Fruit fly (Drosophila melanogaster) whole organism, embryonic: ENCODE measurements around the gene ovm.

Source experiments
- Abd-B ChIP-seq: fragments of 200-800 bp; sonication (Bioruptor generic); optimal IDR thresholded peaks from 2 replicates; lab custom pipeline; 2018; ENCODE audit warnings: missing biosample characterization, mild to moderate bottlenecking, missing genetic modification characterization, moderate library complexity
- Ada2b ChIP-seq: fragments of 200-800 bp; sonication (Bioruptor generic); IDR thresholded peaks from 2 replicates; pipeline ENCODE4 v1.3.6; 2022; ENCODE audit warnings: missing biosample characterization, missing genetic modification characterization
- Atf-2 ChIP-seq: fragments of 200-800 bp; sonication (Bioruptor generic); optimal IDR thresholded peaks from 2 replicates; lab custom pipeline; 2016; ENCODE audit warnings: missing biosample characterization, missing genetic modification characterization
- CG10979 ChIP-seq: fragments of 200-800 bp; sonication (Bioruptor generic); optimal IDR thresholded peaks from 2 replicates; lab custom pipeline; 2018; ENCODE audit warnings: missing biosample characterization, mild to moderate bottlenecking, missing genetic modification characterization, moderate library complexity
- CG11247 ChIP-seq: fragments of 200-800 bp; sonication (Bioruptor generic); IDR thresholded peaks from 2 replicates; pipeline ENCODE4 v1.3.6; 2022; ENCODE audit warnings: missing biosample characterization, missing genetic modification characterization
- CG12219 ChIP-seq: fragments of 200-800 bp; sonication (Bioruptor generic); optimal IDR thresholded peaks from 3 replicates; lab custom pipeline; 2018; ENCODE audit warnings: missing biosample characterization, mild to moderate bottlenecking, missing genetic modification characterization
- CG12236 ChIP-seq: fragments of 200-800 bp; sonication (Bioruptor generic); optimal IDR thresholded peaks from 2 replicates; lab custom pipeline; 2016; ENCODE audit warnings: missing biosample characterization, missing genetic modification characterization
- CG12769 ChIP-seq: fragments of 200-800 bp; sonication (Bioruptor generic); optimal IDR thresholded peaks from 2 replicates; lab custom pipeline; 2019; ENCODE audit warnings: missing biosample characterization, mild to moderate bottlenecking, missing genetic modification characterization, moderate library complexity
- CG15011 ChIP-seq: fragments of 200-800 bp; sonication (Bioruptor generic); optimal IDR thresholded peaks from 3 replicates; lab custom pipeline; 2018; ENCODE audit warnings: missing biosample characterization, mild to moderate bottlenecking, missing genetic modification characterization
- CG17802 ChIP-seq: fragments of 200-800 bp; sonication (Bioruptor generic); optimal IDR thresholded peaks from 2 replicates; lab custom pipeline; 2018; ENCODE audit warnings: missing biosample characterization, mild to moderate bottlenecking, missing genetic modification characterization, moderate library complexity
- CG17912 ChIP-seq: fragments of 200-800 bp; sonication (Bioruptor generic); optimal IDR thresholded peaks from 2 replicates; lab custom pipeline; 2018; ENCODE audit warnings: missing biosample characterization, mild to moderate bottlenecking, missing genetic modification characterization
- CG30020 ChIP-seq: fragments of 200-800 bp; optimal IDR thresholded peaks from 2 replicates; lab custom pipeline; 2019; ENCODE audit warnings: missing biosample characterization, mild to moderate bottlenecking, missing genetic modification characterization, moderate library complexity
- CG31441 ChIP-seq: fragments of 200-800 bp; sonication (Bioruptor generic); IDR thresholded peaks from 2 replicates; pipeline ENCODE4 v1.3.6; 2022; ENCODE audit warnings: missing biosample characterization, missing genetic modification characterization
- CG5245 ChIP-seq: fragments of 200-800 bp; sonication (Bioruptor generic); optimal IDR thresholded peaks from 3 replicates; lab custom pipeline; 2016; ENCODE audit warnings: missing biosample characterization, missing genetic modification characterization
- CG6272 ChIP-seq: fragments of 200-800 bp; sonication (Bioruptor generic); IDR thresholded peaks from 2 replicates; pipeline ENCODE4 v1.3.6; 2022; ENCODE audit warnings: missing biosample characterization, missing genetic modification characterization
- CG7357 ChIP-seq: fragments of 200-800 bp; sonication (Bioruptor generic); IDR thresholded peaks from 3 replicates; pipeline ENCODE4 v1.3.6; 2022; ENCODE audit warnings: missing biosample characterization, missing genetic modification characterization
- CG7372 ChIP-seq: fragments of 200-800 bp; sonication (Bioruptor generic); IDR thresholded peaks from 2 replicates; pipeline ENCODE4 v1.3.6; 2022; ENCODE audit warnings: missing biosample characterization, missing genetic modification characterization
- CG8290 ChIP-seq, 3 experiments: fragments of 200-800 bp; sonication (Bioruptor generic); optimal IDR thresholded peaks; 2 replicates each; lab custom pipeline; 2016 to 2019; ENCODE audit warnings: missing biosample characterization in 3 of 3, missing genetic modification characterization in 3 of 3, mild to moderate bottlenecking in 2 of 3, moderate library complexity in 1 of 3
- CG8388 ChIP-seq: fragments of 200-800 bp; sonication (Bioruptor generic); optimal IDR thresholded peaks from 2 replicates; lab custom pipeline; 2019; ENCODE audit warnings: missing biosample characterization, mild to moderate bottlenecking, missing genetic modification characterization, moderate library complexity
- CHES-1-like ChIP-seq: fragments of 200-800 bp; sonication (Bioruptor generic); optimal IDR thresholded peaks from 2 replicates; lab custom pipeline; 2016; ENCODE audit warnings: missing biosample characterization, missing genetic modification characterization
- CTCF ChIP-seq: fragments of 200-800 bp; sonication (Bioruptor generic); optimal IDR thresholded peaks from 2 replicates; lab custom pipeline; 2017; ENCODE audit warnings: missing biosample characterization, mild to moderate bottlenecking, missing genetic modification characterization, moderate library complexity
- D ChIP-seq, 2 experiments: fragments of 200-800 bp in 1 of 2; fragments of >200 bp in 1 of 2; sonication (Bioruptor generic) in 1 of 2; optimal IDR thresholded peaks; 2 replicates in 1 of 2; 3 replicates in 1 of 2; lab custom pipeline; 2017; ENCODE audit warnings: mild to moderate bottlenecking in 1 of 2, missing biosample characterization in 1 of 2, missing genetic modification characterization in 1 of 2, missing genetic modification reagents in 1 of 2
- D19B ChIP-seq: fragments of 200-800 bp; sonication (Bioruptor generic); optimal IDR thresholded peaks from 2 replicates; lab custom pipeline; 2017; ENCODE audit warnings: missing biosample characterization, mild to moderate bottlenecking, missing genetic modification characterization
- Dbx ChIP-seq: fragments of 200-800 bp; sonication (Bioruptor generic); IDR thresholded peaks from 3 replicates; pipeline ENCODE4 v1.3.6; 2022; ENCODE audit warnings: missing biosample characterization, missing genetic modification characterization
- Deaf1 ChIP-seq: fragments of 200-800 bp; optimal IDR thresholded peaks from 3 replicates; lab custom pipeline; 2019; ENCODE audit warnings: missing biosample characterization, mild to moderate bottlenecking, missing genetic modification characterization, moderate library complexity
- Dp ChIP-seq: fragments of 200-800 bp; sonication (Bioruptor generic); optimal IDR thresholded peaks from 2 replicates; lab custom pipeline; 2018; ENCODE audit warnings: missing biosample characterization, mild to moderate bottlenecking, missing genetic modification characterization, moderate library complexity
- Fer1 ChIP-seq: fragments of 200-800 bp; sonication (Bioruptor generic); optimal IDR thresholded peaks from 2 replicates; lab custom pipeline; 2017; ENCODE audit warnings: missing biosample characterization, mild to moderate bottlenecking, missing genetic modification characterization
- Mes4 ChIP-seq: fragments of 200-800 bp; sonication (Bioruptor generic); optimal IDR thresholded peaks from 2 replicates; lab custom pipeline; 2016; ENCODE audit warnings: missing biosample characterization, missing genetic modification characterization
- Nf-YC ChIP-seq: fragments of 200-800 bp; optimal IDR thresholded peaks from 3 replicates; lab custom pipeline; 2019; ENCODE audit warnings: missing biosample characterization, mild to moderate bottlenecking, missing genetic modification characterization, moderate library complexity
- Spps ChIP-seq: fragments of 200-800 bp; sonication (Bioruptor generic); optimal IDR thresholded peaks from 2 replicates; lab custom pipeline; 2018; ENCODE audit warnings: missing biosample characterization, mild to moderate bottlenecking, missing genetic modification characterization
- Ssrp ChIP-seq: fragments of 200-800 bp; sonication (Bioruptor generic); optimal IDR thresholded peaks from 2 replicates; lab custom pipeline; 2018; ENCODE audit warnings: missing biosample characterization, mild to moderate bottlenecking, missing genetic modification characterization, moderate library complexity
- Xbp1 ChIP-seq: fragments of 200-800 bp; sonication (Bioruptor generic); optimal IDR thresholded peaks from 3 replicates; lab custom pipeline; 2016; ENCODE audit warnings: missing biosample characterization, mild to moderate bottlenecking, missing genetic modification characterization
- ab ChIP-seq: fragments of 200-800 bp; sonication (Bioruptor generic); optimal IDR thresholded peaks from 2 replicates; lab custom pipeline; 2016; ENCODE audit warnings: missing biosample characterization, missing genetic modification characterization
- ac ChIP-seq: fragments of 200-800 bp; sonication (Bioruptor generic); optimal IDR thresholded peaks from 3 replicates; lab custom pipeline; 2017; ENCODE audit warnings: missing biosample characterization, mild to moderate bottlenecking, missing genetic modification characterization
- ato ChIP-seq: fragments of 200-800 bp; sonication (Bioruptor generic); IDR thresholded peaks from 2 replicates; pipeline ENCODE4 v1.3.6; 2022; ENCODE audit warnings: missing biosample characterization, missing genetic modification characterization; ENCODE audit not compliant: partially characterized antibody
- bigmax ChIP-seq: fragments of 200-800 bp; sonication (Bioruptor generic); optimal IDR thresholded peaks from 2 replicates; lab custom pipeline; 2018; ENCODE audit warnings: missing biosample characterization, mild to moderate bottlenecking, missing genetic modification characterization
- btn ChIP-seq: fragments of 200-800 bp; sonication (Bioruptor generic); optimal IDR thresholded peaks from 2 replicates; lab custom pipeline; 2016; ENCODE audit warnings: missing biosample characterization, missing genetic modification characterization
- dmrt11E ChIP-seq: fragments of 200-800 bp; sonication (Bioruptor generic); optimal IDR thresholded peaks from 3 replicates; lab custom pipeline; 2018; ENCODE audit warnings: missing biosample characterization, mild to moderate bottlenecking, missing genetic modification characterization, moderate library complexity
- en ChIP-seq: fragments of 200-800 bp; sonication (Bioruptor generic); optimal IDR thresholded peaks from 2 replicates; lab custom pipeline; 2016; ENCODE audit warnings: missing biosample characterization, missing genetic modification characterization
- grau ChIP-seq: fragments of 200-800 bp; optimal IDR thresholded peaks from 3 replicates; lab custom pipeline; 2019; ENCODE audit warnings: missing biosample characterization, mild to moderate bottlenecking, missing genetic modification characterization, moderate library complexity
- inv ChIP-seq: fragments of 200-800 bp; sonication (Bioruptor generic); IDR thresholded peaks from 2 replicates; pipeline ENCODE4 v1.3.6; 2022; ENCODE audit warnings: missing biosample characterization, missing genetic modification characterization; ENCODE audit not compliant: partially characterized antibody
- klu ChIP-seq: fragments of 200-800 bp; sonication (Bioruptor generic); IDR thresholded peaks from 2 replicates; pipeline ENCODE4 v1.3.6; 2022; ENCODE audit warnings: missing biosample characterization, missing genetic modification characterization
- lola ChIP-seq, 3 experiments: fragments of >200 bp in 2 of 3; fragments of 200-800 bp in 1 of 3; sonication (Bioruptor generic) in 1 of 3; optimal IDR thresholded peaks; 2 replicates each; lab custom pipeline; 2017 to 2019; ENCODE audit warnings: missing biosample characterization in 3 of 3, missing genetic modification characterization in 3 of 3, mild to moderate bottlenecking in 1 of 3, moderate library complexity in 1 of 3
- pfk ChIP-seq: fragments of 200-800 bp; sonication (Bioruptor generic); optimal IDR thresholded peaks from 2 replicates; lab custom pipeline; 2018; ENCODE audit warnings: missing biosample characterization, mild to moderate bottlenecking, missing genetic modification characterization, moderate library complexity
- pum ChIP-seq: fragments of 200-800 bp; sonication (Bioruptor generic); optimal IDR thresholded peaks from 2 replicates; lab custom pipeline; 2016; ENCODE audit warnings: missing biosample characterization, missing genetic modification characterization
- sc ChIP-seq, 3 experiments: fragments of >200 bp in 2 of 3; fragments of 200-800 bp in 1 of 3; sonication (Bioruptor generic) in 1 of 3; optimal IDR thresholded peaks; 2 replicates in 2 of 3; 3 replicates in 1 of 3; lab custom pipeline; 2017; ENCODE audit warnings: mild to moderate bottlenecking in 1 of 3, missing biosample characterization in 1 of 3, missing genetic modification characterization in 1 of 3, missing genetic modification reagents in 1 of 3
- stwl ChIP-seq: fragments of 200-800 bp; sonication (Bioruptor generic); optimal IDR thresholded peaks from 3 replicates; lab custom pipeline; 2018; ENCODE audit warnings: missing biosample characterization, mild to moderate bottlenecking, missing genetic modification characterization, moderate library complexity
- ttk ChIP-seq: fragments of 200-800 bp; sonication (Bioruptor generic); IDR thresholded peaks from 2 replicates; pipeline ENCODE4 v2.1.2; 2022; ENCODE audit warnings: missing biosample characterization, missing genetic modification characterization
- usp ChIP-seq: fragments of >200 bp; optimal IDR thresholded peaks from 2 replicates; lab custom pipeline; 2017; ENCODE audit warnings: missing biosample characterization, missing genetic modification characterization

Gene ovm

dm6 chr2L:161453-162175 lies 20.8 kb upstream of the ovm start (continued):
- no peak for TF ChIP-seq inv (GFP tag; lab: Robert Waterston, UW)
- TF ChIP-seq btn (GFP tag; lab: Kevin White, UChicago): no peak
- TF ChIP-seq Spps (tag; lab: Kevin White, UChicago): no peak
- no peak for TF ChIP-seq usp (GFP tag; lab: Kevin White, UChicago)
- TF ChIP-seq D (optimal IDR thresholded peaks at IDR 0.05; lab: Kevin White, UChicago): peak; percentile 86
- TF ChIP-seq D (GFP tag; optimal IDR thresholded peaks at IDR 0.05; lab: Kevin White, UChicago): no peak
- TF ChIP-seq Abd-B (GFP tag; lab: Kevin White, UChicago): no peak
- TF ChIP-seq CG10979: no peak
- no peak for TF ChIP-seq dmrt11E
- no peak for TF ChIP-seq D19B (GFP tag; lab: Kevin White, UChicago)
- TF ChIP-seq CG8290 (GFP tag; optimal IDR thresholded peaks at IDR 0.05; lab: Kevin White, UChicago): no peak
- peak; percentile 14 to 62 for TF ChIP-seq CG8290 (tag; optimal IDR thresholded peaks at IDR 0.05; lab: Kevin White, UChicago)
- no peak for TF ChIP-seq lola (GFP tag; optimal IDR thresholded peaks at IDR 0.05; lab: Kevin White, UChicago)
- TF ChIP-seq Xbp1 (GFP tag; lab: Kevin White, UChicago): peak; percentile 36
- TF ChIP-seq pfk (GFP tag; lab: Kevin White, UChicago): peak; percentile 61
- no peak for TF ChIP-seq Ssrp (tag; lab: Kevin White, UChicago)
- TF ChIP-seq klu (GFP tag; lab: Robert Waterston, UW): no peak
- peak; percentile 17 for TF ChIP-seq CTCF (GFP tag; lab: Kevin White, UChicago)
- TF ChIP-seq CG31441 (GFP tag; lab: Robert Waterston, UW): no peak
- TF ChIP-seq grau (tag; lab: Kevin White, UChicago): no peak
- TF ChIP-seq CG17802 (tag; lab: Kevin White, UChicago): no peak
- no peak for TF ChIP-seq en (GFP tag; lab: Kevin White, UChicago)
- no peak for TF ChIP-seq ttk (GFP tag; lab: Robert Waterston, UW)
- peak; percentile 35 for TF ChIP-seq Deaf1 (tag; lab: Kevin White, UChicago)
- no peak for TF ChIP-seq ac (GFP tag; lab: Kevin White, UChicago)
- no peak for TF ChIP-seq CG8388 (GFP tag; lab: Kevin White, UChicago)
- no peak for TF ChIP-seq CG15011 (GFP tag; lab: Kevin White, UChicago)
- TF ChIP-seq Ada2b (GFP tag; lab: Robert Waterston, UW): no peak
- peak; percentile 11 for TF ChIP-seq CHES-1-like (GFP tag; lab: Kevin White, UChicago)
- TF ChIP-seq CG12236 (GFP tag; lab: Kevin White, UChicago): no peak
- no peak for TF ChIP-seq Dp
- no peak for TF ChIP-seq Dbx (GFP tag; lab: Robert Waterston, UW)
- TF ChIP-seq CG12769: peak; percentile 82
- TF ChIP-seq CG5245 (GFP tag; lab: Kevin White, UChicago): no peak
- TF ChIP-seq CG6272 (GFP tag; lab: Robert Waterston, UW): no peak
- TF ChIP-seq Mes4 (GFP tag; lab: Kevin White, UChicago): no peak
- no peak for TF ChIP-seq bigmax (GFP tag; lab: Kevin White, UChicago)
- no peak for TF ChIP-seq CG7357 (GFP tag; lab: Robert Waterston, UW)
- TF ChIP-seq ato (GFP tag; lab: Robert Waterston, UW): no peak
- peak; percentile 32 for TF ChIP-seq CG17912 (GFP tag; lab: Kevin White, UChicago)
- TF ChIP-seq Nf-YC (tag; lab: Kevin White, UChicago): peak; percentile 50
- no peak for TF ChIP-seq Atf-2 (GFP tag; lab: Kevin White, UChicago)
- TF ChIP-seq sc (optimal IDR thresholded peaks at IDR 0.05; lab: Kevin White, UChicago): no peak
- no peak for TF ChIP-seq sc (GFP tag; optimal IDR thresholded peaks at IDR 0.05; lab: Kevin White, UChicago)
- TF ChIP-seq CG30020 (tag; lab: Kevin White, UChicago): no peak
- TF ChIP-seq Fer1 (GFP tag; lab: Kevin White, UChicago): peak; percentile 52
- no peak for TF ChIP-seq CG7372 (GFP tag; lab: Robert Waterston, UW)
- TF ChIP-seq CG12219: no peak
- TF ChIP-seq pum (GFP tag; lab: Kevin White, UChicago): no peak
- TF ChIP-seq CG11247: no peak
- peak; percentile 21 for TF ChIP-seq ab (GFP tag; lab: Kevin White, UChicago)
- TF ChIP-seq stwl (tag; lab: Kevin White, UChicago): no peak
